Worm (Caenorhabditis elegans): Measurements from ENCODE around the gene rap-2.

DNA sequence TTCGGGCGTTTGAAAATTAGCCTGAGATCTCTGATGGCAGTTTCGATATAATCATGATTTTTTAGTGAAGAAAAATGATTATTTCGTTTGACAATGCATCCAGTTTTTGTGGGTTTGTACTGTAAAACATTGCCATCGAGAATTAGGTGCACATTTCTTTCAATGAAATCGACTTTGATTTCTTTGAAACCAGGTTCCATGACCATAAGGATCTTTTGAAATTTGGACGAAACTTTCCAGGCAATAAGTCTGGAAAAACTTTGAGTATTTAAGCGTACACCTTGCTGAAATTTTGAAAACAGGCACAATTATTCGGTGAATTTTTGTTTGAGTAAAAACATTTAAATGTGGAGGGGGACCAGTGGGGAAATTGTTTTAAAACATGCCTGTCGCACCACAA, 12.2 kb downstream of the rap-2 start:
- TF ChIP-seq egl-13 (tag; optimal IDR thresholded peaks at IDR 0.05) (no peak), elt-3 (tag; optimal IDR thresholded peaks at IDR 0.05) (no peak), mep-1 (tag; optimal IDR thresholded peaks at IDR 0.05) (no peak), aly-2 (tag; optimal IDR thresholded peaks at IDR 0.05) (no peak), nhr-12 (tag; optimal IDR thresholded peaks at IDR 0.05) (no peak), fos-1 (tag; optimal IDR thresholded peaks at IDR 0.05) (no peak), lsy-2 (tag; optimal IDR thresholded peaks at IDR 0.05) (no peak), skn-1 (tag; optimal IDR thresholded peaks at IDR 0.05) (no peak), nhr-71 (tag; optimal IDR thresholded peaks at IDR 0.05) (no peak), egl-27 (tag; optimal IDR thresholded peaks at IDR 0.05) (no peak), rnt-1 (tag; optimal IDR thresholded peaks at IDR 0.05) (no peak)
